Worm (Caenorhabditis elegans): Measurements from ENCODE around the gene R04B3.2.
A peak's percentile ranks its signal among the peaks of the same experiment; 100 is the strongest.

R04B3.2 gene

DNA sequence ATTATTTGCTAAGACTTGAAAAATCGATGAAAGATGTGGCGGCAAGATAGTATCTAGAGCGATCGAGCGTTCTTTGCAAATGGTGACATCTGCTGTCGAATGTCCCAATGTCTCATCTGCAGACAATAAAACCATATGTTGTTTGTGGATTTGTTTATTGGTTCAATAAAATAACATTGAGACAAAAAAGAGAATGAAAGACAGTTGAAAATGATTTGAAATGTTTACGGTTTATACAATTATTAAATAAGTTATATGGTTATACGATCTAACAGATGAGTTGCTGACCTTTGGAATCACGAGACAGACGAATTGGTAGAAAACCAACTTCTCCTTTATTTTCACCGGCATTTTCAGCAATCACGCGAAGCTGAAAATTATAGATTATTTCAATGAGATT lies at the start of gene R04B3.2:
R04B3.2 (minus strand) TSS at position 101 of the 400 bp plus-strand sequence.
- TF ChIP-seq tlp-1 (tag; optimal IDR thresholded peaks at IDR 0.05) (no peak), snu-23 (GFP tag; optimal IDR thresholded peaks at IDR 0.05) (no peak), sup-37 (GFP tag; optimal IDR thresholded peaks at IDR 0.05) (no peak), ces-1 (GFP tag; optimal IDR thresholded peaks at IDR 0.05) (no peak), ceh-90 (tag; optimal IDR thresholded peaks at IDR 0.05) (no peak), lsy-2 (tag; optimal IDR thresholded peaks at IDR 0.05) (no peak), efl-3 (GFP tag; optimal IDR thresholded peaks at IDR 0.05) (no peak), nhr-19 (GFP tag; conservative IDR thresholded peaks at IDR 0.05) (no peak), lin-14 (GFP tag; optimal IDR thresholded peaks at IDR 0.05) (no peak), ztf-4 (tag; optimal IDR thresholded peaks at IDR 0.05) (no peak), nhr-237 (tag; optimal IDR thresholded peaks at IDR 0.05) (no peak), ceh-8 (GFP tag; optimal IDR thresholded peaks at IDR 0.05) (no peak)

DNA sequence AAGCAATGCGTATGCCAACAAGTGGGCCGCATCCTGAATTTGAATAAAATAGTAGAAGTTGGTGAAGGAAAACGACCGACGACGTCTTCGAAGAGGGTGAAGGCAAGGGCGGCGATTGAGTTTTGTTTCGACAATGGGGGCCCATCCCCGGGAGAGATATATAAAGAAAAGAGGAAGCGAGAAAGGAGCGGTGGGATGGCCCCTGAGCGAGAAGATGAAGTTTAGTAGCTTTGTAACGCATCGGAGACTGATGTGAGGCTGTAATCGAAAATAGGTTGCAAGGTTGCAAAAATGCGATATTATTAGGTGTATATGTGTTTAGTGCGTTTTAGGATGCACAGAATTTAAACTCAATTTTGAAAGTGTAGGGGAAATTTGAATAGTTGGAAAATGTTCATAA lies 49.1 kb upstream of the R04B3.2 start:
- TF ChIP-seq hlh-4 (tag; optimal IDR thresholded peaks at IDR 0.05) = no peak
- no peak for TF ChIP-seq zip-4 (GFP tag; optimal IDR thresholded peaks at IDR 0.05)
- TF ChIP-seq unc-98 (GFP tag; IDR thresholded peaks at IDR 0.05) = no peak
- peak; percentile 52 for TF ChIP-seq fkh-10 (GFP tag; optimal IDR thresholded peaks at IDR 0.05)
- no peak for TF ChIP-seq mdl-1 (tag; optimal IDR thresholded peaks at IDR 0.05)
- no peak for TF ChIP-seq irx-1 (tag; optimal IDR thresholded peaks at IDR 0.05)
- TF ChIP-seq unc-62 (GFP tag; optimal IDR thresholded peaks at IDR 0.05) = no peak
- no peak for TF ChIP-seq pqm-1 (tag; optimal IDR thresholded peaks at IDR 0.05)
- no peak for TF ChIP-seq fkh-4 (tag; optimal IDR thresholded peaks at IDR 0.05; ENCODE audit: borderline replicate concordance)
- peak; percentile 19 for TF ChIP-seq lin-14 (GFP tag; optimal IDR thresholded peaks at IDR 0.05)
- no peak for TF ChIP-seq skn-1 (tag; optimal IDR thresholded peaks at IDR 0.05)

DNA sequence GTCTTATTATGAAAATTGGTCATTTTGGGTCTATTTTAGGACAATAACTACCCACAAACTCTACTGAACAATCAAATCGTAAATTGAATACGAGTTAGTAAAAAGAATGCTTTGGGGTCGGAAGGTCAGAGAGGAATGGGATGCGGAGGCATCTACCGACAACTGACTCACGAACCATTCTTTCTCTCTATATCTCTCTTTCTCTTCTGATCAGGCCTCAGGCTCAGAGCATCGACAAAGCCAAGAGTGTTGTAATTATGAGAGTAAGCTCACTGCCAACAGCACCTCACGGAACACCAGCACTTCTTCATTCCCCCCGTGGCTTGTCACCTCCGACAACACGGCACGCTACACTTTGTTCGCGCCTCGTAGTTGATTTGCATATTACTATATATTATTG lies 46.9 kb upstream of the R04B3.2 start:
- TF ChIP-seq rnt-1 (tag; optimal IDR thresholded peaks at IDR 0.05) (peak; percentile 23), fkh-4 (tag; optimal IDR thresholded peaks at IDR 0.05; ENCODE audit: borderline replicate concordance) (no peak), hlh-4 (tag; optimal IDR thresholded peaks at IDR 0.05) (no peak)

DNA sequence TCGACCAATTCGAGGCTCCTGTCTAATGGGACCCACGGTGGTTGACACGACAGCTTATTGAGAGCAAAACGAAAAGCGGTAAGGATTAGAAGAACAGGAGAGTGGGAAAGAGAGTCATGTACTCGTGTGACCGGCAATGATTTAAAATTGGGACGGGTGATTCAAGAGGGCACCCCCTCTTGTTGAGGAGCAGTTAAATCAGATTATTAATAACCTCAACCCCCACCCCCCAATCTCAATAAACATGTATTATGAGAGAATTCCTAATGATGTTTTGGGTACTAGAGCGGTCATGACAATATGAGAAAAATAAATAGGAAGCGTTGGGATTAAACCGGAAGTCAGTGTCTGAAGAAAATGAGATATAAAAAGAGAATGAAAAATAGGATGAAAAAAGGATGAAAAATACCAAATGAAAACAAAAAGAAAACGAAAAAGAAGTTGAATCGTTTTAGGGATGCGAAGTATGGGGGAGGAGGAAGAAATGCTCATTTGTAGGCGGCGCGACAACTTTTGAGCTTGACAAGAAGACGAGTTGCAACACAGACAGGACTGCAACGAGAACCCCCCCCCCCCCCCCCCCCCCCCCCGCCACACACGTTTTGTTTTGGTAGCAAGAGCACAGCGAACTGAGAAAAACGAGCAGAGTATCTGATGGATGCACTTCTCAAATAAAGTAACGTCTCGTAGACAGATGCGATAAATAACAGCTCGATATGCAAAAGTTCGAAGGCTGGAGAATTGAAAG lies 43.6 kb upstream of the R04B3.2 start:
- peak; percentile 2 for TF ChIP-seq ceh-8 (GFP tag; optimal IDR thresholded peaks at IDR 0.05)
- TF ChIP-seq unc-86 (tag; optimal IDR thresholded peaks at IDR 0.05) = no peak

DNA sequence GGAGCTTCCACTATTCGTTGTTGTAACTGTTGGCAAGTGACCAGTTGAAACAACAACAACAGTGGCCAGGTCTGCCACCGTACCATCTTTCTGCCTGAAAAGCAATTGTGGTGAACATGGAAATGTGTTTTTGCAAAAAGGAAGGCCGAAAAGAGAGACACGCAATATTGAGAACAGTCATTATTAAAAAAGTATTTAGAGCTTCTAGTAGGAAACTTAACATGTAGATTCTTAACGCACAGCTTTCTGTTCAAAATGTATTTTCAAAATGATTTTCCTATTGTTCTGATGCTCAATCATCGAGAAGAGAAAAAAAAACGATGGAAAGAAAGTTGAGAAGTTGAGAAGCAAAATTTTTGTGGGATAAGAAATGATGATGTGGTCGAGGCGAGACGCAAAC lies 41.7 kb upstream of the R04B3.2 start, which contains the start of gene syg-1:
syg-1 (minus strand) TSS at position 101 of the 400 bp plus-strand sequence.
- TF ChIP-seq nhr-28 (tag; optimal IDR thresholded peaks at IDR 0.05) = no peak
- TF ChIP-seq C04F5.9 (tag; optimal IDR thresholded peaks at IDR 0.05) = no peak
- no peak for TF ChIP-seq Y116A8C.19 (tag; optimal IDR thresholded peaks at IDR 0.05; ENCODE audit: borderline replicate concordance)
- TF ChIP-seq grh-1 (GFP tag; IDR thresholded peaks at IDR 0.05) = no peak
- no peak for TF ChIP-seq nhr-47 (tag; optimal IDR thresholded peaks at IDR 0.05)
- no peak for TF ChIP-seq F16B12.6 (tag; optimal IDR thresholded peaks at IDR 0.05)
- TF ChIP-seq pag-3 (tag; optimal IDR thresholded peaks at IDR 0.05; ENCODE audit: borderline replicate concordance, insufficient read depth) = no peak

DNA sequence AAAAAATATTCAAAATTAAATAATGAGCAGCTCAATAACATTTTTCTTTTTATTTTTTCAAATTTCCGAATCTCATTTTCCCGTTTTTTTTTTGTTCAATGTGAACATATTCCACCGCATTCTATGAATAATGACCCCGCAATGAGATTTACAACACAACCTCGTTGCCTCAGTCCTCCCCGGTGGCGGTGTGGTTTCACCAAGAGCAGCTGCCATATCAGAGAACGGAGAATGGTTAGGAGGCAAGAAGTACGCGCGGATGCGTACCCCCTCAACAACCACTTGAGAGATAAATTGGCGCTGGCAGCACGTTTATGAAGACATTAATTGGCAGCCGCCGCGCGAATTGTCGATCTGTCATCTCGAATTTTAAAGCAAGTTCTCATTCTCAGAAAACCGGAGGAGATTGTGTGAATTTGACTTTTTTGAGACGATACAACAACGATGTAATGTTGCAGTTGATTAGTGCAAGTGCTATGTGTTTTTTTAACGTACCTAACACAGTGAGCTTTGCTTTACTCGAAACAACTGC lies 40.2 kb upstream of the R04B3.2 start:
- TF ChIP-seq efl-1 (optimal IDR thresholded peaks at IDR 0.05) (no peak), efl-1 (GFP tag; optimal IDR thresholded peaks at IDR 0.05 in 1 of 2) (peak in 1 of 2 experiments; percentile 91), alr-1 (tag; optimal IDR thresholded peaks at IDR 0.05; ENCODE audit: borderline replicate concordance) (no peak)
